Worm (Caenorhabditis elegans): ENCODE measurements around the gene F59A7.11.

Gene F59A7.11

ce11 chrV:1986954-1987353, 26.8 kb downstream of the F59A7.11 start, which contains the start of gene T08B1.1:
Gene T08B1.1, minus strand, starts transcription at chrV:1987045.
- TF ChIP-seq elt-2 (tag; optimal IDR thresholded peaks at IDR 0.05) (peak; percentile 80), egl-27 (tag; optimal IDR thresholded peaks at IDR 0.05) (no peak)

ce11 chrV:1978968-1979367, 34.8 kb downstream of the F59A7.11 start, which contains the start of gene T08B1.4:
Gene T08B1.4, plus strand, starts transcription at chrV:1979268.
- no peak for TF ChIP-seq elt-3 (tag; optimal IDR thresholded peaks at IDR 0.05)
- no peak for TF ChIP-seq xbp-1 (tag; optimal IDR thresholded peaks at IDR 0.05)
- no peak for TF ChIP-seq unc-86 (tag; optimal IDR thresholded peaks at IDR 0.05)
- TF ChIP-seq isw-1 (GFP tag; IDR thresholded peaks at IDR 0.05), result no peak
- no peak for TF ChIP-seq ceh-63 (GFP tag; optimal IDR thresholded peaks at IDR 0.05)
- TF ChIP-seq unc-62 (GFP tag; optimal IDR thresholded peaks at IDR 0.05), result no peak

- TF ChIP-seq aly-2 (tag; optimal IDR thresholded peaks at IDR 0.05), result no peak
These were observed 38.7 kb downstream of the F59A7.11 start, which contains the start of gene fbxa-201 for ce11 chrV:1975049-1975448. Gene fbxa-201, plus strand, starts transcription at chrV:1975349.

- TF ChIP-seq mep-1 (tag; optimal IDR thresholded peaks at IDR 0.05) (no peak), ama-1 (optimal IDR thresholded peaks at IDR 0.05) (no peak), nhr-71 (tag; optimal IDR thresholded peaks at IDR 0.05) (no peak), C16A3.4 (tag; optimal IDR thresholded peaks at IDR 0.05) (no peak), C34B4.2 (tag; optimal IDR thresholded peaks at IDR 0.05) (no peak), nhr-19 (GFP tag; conservative IDR thresholded peaks at IDR 0.05) (no peak), nhr-12 (tag; optimal IDR thresholded peaks at IDR 0.05) (no peak), ets-5 (GFP tag; IDR thresholded peaks at IDR 0.05) (no peak), rnt-1 (tag; optimal IDR thresholded peaks at IDR 0.05) (no peak), pag-3 (tag; optimal IDR thresholded peaks at IDR 0.05; ENCODE audit: borderline replicate concordance, insufficient read depth) (no peak)
These were observed 44.0 kb downstream of the F59A7.11 start for ce11 chrV:1969690-1970089.

ce11 chrV:1969228-1969627, 44.5 kb downstream of the F59A7.11 start, which contains the start of gene acs-3:
Gene acs-3, plus strand, starts transcription at chrV:1969528.
- TF ChIP-seq tbx-2 (tag; optimal IDR thresholded peaks at IDR 0.05), result no peak
- TF ChIP-seq nhr-28 (tag; optimal IDR thresholded peaks at IDR 0.05), result no peak
- TF ChIP-seq elt-2 (tag; optimal IDR thresholded peaks at IDR 0.05), result no peak
- TF ChIP-seq sox-4 (tag; optimal IDR thresholded peaks at IDR 0.05), result no peak
- TF ChIP-seq unc-86 (tag; optimal IDR thresholded peaks at IDR 0.05), result no peak
- no peak for TF ChIP-seq ztf-11 (tag; optimal IDR thresholded peaks at IDR 0.05)
- no peak for TF ChIP-seq mab-9 (GFP tag; IDR thresholded peaks at IDR 0.05)
- TF ChIP-seq egl-27 (tag; optimal IDR thresholded peaks at IDR 0.05), result no peak
- no peak for TF ChIP-seq ceh-82 (tag; optimal IDR thresholded peaks at IDR 0.05)
- no peak for TF ChIP-seq efl-3 (GFP tag; optimal IDR thresholded peaks at IDR 0.05)
- TF ChIP-seq irx-1 (tag; optimal IDR thresholded peaks at IDR 0.05), result no peak
- TF ChIP-seq nhr-84 (tag; optimal IDR thresholded peaks at IDR 0.05), result no peak

ce11 chrV:1968809-1969208, 44.9 kb downstream of the F59A7.11 start:
- TF ChIP-seq swsn-7 (tag; optimal IDR thresholded peaks at IDR 0.05) (no peak), blmp-1 (tag; optimal IDR thresholded peaks at IDR 0.05) (peak; percentile 51), nhr-28 (tag; optimal IDR thresholded peaks at IDR 0.05) (no peak)

- TF ChIP-seq unc-62 (GFP tag; optimal IDR thresholded peaks at IDR 0.05) (no peak), lin-35 (GFP tag; optimal IDR thresholded peaks at IDR 0.05) (no peak), pax-3 (tag; optimal IDR thresholded peaks at IDR 0.05) (no peak), zip-4 (GFP tag; optimal IDR thresholded peaks at IDR 0.05) (no peak), nhr-20 (tag; optimal IDR thresholded peaks at IDR 0.05) (no peak), mef-2 (tag; optimal IDR thresholded peaks at IDR 0.05) (no peak), snu-23 (GFP tag; optimal IDR thresholded peaks at IDR 0.05) (no peak), sox-4 (tag; optimal IDR thresholded peaks at IDR 0.05) (no peak), egl-27 (tag; optimal IDR thresholded peaks at IDR 0.05) (no peak), hlh-17 (GFP tag; optimal IDR thresholded peaks at IDR 0.05; ENCODE audit: borderline replicate concordance) (no peak), fkh-8 (tag; optimal IDR thresholded peaks at IDR 0.05) (no peak), dsc-1 (tag; optimal IDR thresholded peaks at IDR 0.05) (no peak), egl-13 (tag; optimal IDR thresholded peaks at IDR 0.05) (no peak)
These were observed 46.8 kb downstream of the F59A7.11 start for ce11 chrV:1966962-1967361.

All from whole organism, L1 larva.